Worm (Caenorhabditis elegans): ENCODE measurements around the gene srw-133.

DNA sequence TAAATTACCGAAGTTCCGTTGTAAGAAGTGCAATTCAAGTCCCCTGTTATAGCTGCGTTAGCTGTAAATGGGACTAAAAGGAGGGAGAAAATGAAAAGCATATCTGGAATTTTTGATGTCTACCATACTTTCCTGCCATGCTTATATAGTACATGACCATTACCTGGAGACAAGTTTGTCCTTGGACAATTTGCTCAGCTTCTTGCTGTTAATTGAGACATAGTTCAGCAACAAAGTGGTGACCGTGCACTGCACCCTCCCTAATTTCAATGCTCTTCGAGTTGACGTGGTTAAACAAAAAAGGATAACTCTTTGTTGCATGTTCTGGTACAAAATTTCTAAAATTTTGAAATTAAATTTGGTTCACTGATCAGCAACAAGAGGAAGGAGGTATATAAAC lies 12.9 kb upstream of the srw-133 start, which contains the start of gene T05B4.13:
- TF ChIP-seq elt-1 (tag; optimal IDR thresholded peaks at IDR 0.05; ENCODE audit: borderline replicate concordance, insufficient read depth), result no peak
- TF ChIP-seq cnd-1 (tag; optimal IDR thresholded peaks at IDR 0.05), result no peak
- no peak for TF ChIP-seq snpc-4 (tag; optimal IDR thresholded peaks at IDR 0.05)
- no peak for TF ChIP-seq nhr-28 (tag; optimal IDR thresholded peaks at IDR 0.05)
- TF ChIP-seq mab-5 (tag; optimal IDR thresholded peaks at IDR 0.05), result no peak
- no peak for TF ChIP-seq nhr-2 (tag; optimal IDR thresholded peaks at IDR 0.05)

Measured in whole organism, mixed stage, embryonic.